Fruit fly (Drosophila melanogaster): ENCODE results near the gene ND-B14.5A.

ND-B14.5A gene

DNA sequence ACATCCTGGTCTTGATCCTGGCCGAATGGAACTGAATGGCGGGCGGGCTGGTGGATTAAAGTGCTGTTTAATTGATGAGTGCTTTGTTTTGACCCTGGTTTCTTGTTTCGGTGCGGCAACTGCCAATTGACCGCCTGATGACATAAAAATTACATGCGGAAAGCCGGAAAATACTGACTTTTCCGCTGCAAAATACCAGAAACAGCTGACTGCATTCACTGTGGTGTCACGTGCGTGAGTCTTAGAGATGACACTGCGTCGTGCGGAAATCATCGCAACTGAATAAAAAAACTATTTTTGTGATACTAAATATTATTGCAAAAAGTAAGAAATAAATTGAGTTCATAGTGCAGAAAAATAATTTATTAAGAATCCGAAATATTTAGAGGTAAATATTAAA, 22.8 kb upstream of the ND-B14.5A start, which contains the start of gene bcn92 (continued):
- TF ChIP-seq CG11247 (GFP tag; IDR thresholded peaks at IDR 0.05) (peak; percentile 47), CG8944 (GFP tag; optimal IDR thresholded peaks at IDR 0.05) (no peak), chinmo (GFP tag; IDR thresholded peaks at IDR 0.05; ENCODE audit: partially characterized antibody) (peak; percentile 91; the same call in 3 of the 4 replicates), CG15696 (tag; optimal IDR thresholded peaks at IDR 0.05) (no peak), CG3847 (GFP tag; IDR thresholded peaks at IDR 0.05) (peak; percentile 39), disco-r (GFP tag; optimal IDR thresholded peaks at IDR 0.05) (no peak), CG7745 (tag; optimal IDR thresholded peaks at IDR 0.05) (no peak), sqz (GFP tag; optimal IDR thresholded peaks at IDR 0.05) (peak; percentile 19), ssp (GFP tag; IDR thresholded peaks at IDR 0.05) (no peak), CG18599 (GFP tag; optimal IDR thresholded peaks at IDR 0.05) (peak; percentile 18), CG9609 (GFP tag; optimal IDR thresholded peaks at IDR 0.05) (no peak), hbn (GFP tag; IDR thresholded peaks at IDR 0.05; ENCODE audit: partially characterized antibody) (peak; percentile 96), lola (GFP tag; optimal IDR thresholded peaks at IDR 0.05) (peak in 1 of 3 experiments; percentile 21), ATbp (GFP tag; optimal IDR thresholded peaks at IDR 0.05) (no peak), zen (tag; optimal IDR thresholded peaks at IDR 0.05) (peak; percentile 3), Meics (GFP tag; optimal IDR thresholded peaks at IDR 0.05) (peak; percentile 37), CG1832 (GFP tag; optimal IDR thresholded peaks at IDR 0.05) (no peak), CG13296 (GFP tag; optimal IDR thresholded peaks at IDR 0.05) (peak; percentile 7), CG18011 (GFP tag; optimal IDR thresholded peaks at IDR 0.05) (no peak), CG9876 (GFP tag; optimal IDR thresholded peaks at IDR 0.05) (no peak), crp (GFP tag; optimal IDR thresholded peaks at IDR 0.05) (peak; percentile 78 to 96), Bgb (GFP tag; IDR thresholded peaks at IDR 0.05; ENCODE audit: partially characterized antibody) (peak; percentile 95), CG2116 (GFP tag; optimal IDR thresholded peaks at IDR 0.05) (peak; percentile 34), ham (GFP tag; IDR thresholded peaks at IDR 0.05) (no peak), dimm (GFP tag; IDR thresholded peaks at IDR 0.05) (no peak), ind (GFP tag; optimal IDR thresholded peaks at IDR 0.05) (peak; percentile 46), sug (tag; optimal IDR thresholded peaks at IDR 0.05) (peak; percentile 48), MTF-1 (GFP tag; optimal IDR thresholded peaks at IDR 0.05; ENCODE audit: borderline replicate concordance) (no peak), Dip3 (GFP tag; optimal IDR thresholded peaks at IDR 0.05) (peak; percentile 23), nom (GFP tag; optimal IDR thresholded peaks at IDR 0.05) (no peak), CG30403 (GFP tag; optimal IDR thresholded peaks at IDR 0.05) (peak; percentile 61), ems (GFP tag; optimal IDR thresholded peaks at IDR 0.05) (no peak), Trl (optimal IDR thresholded peaks at IDR 0.05) (no peak), Trl (GFP tag; optimal IDR thresholded peaks at IDR 0.05) (peak; percentile 26), chif (GFP tag; optimal IDR thresholded peaks at IDR 0.05) (peak; percentile 12 to 35), CG10979 (tag; optimal IDR thresholded peaks at IDR 0.05) (peak; percentile 7), Drgx (GFP tag; IDR thresholded peaks at IDR 0.05) (0 out of 2 replicates have a peak, but pooled peaks have one; percentile 8), CG31365 (tag; optimal IDR thresholded peaks at IDR 0.05) (no peak), phol (tag; optimal IDR thresholded peaks at IDR 0.05) (peak; percentile 5), Rfx (GFP tag; IDR thresholded peaks at IDR 0.05) (peak; percentile 73), gsb-n (tag; optimal IDR thresholded peaks at IDR 0.05) (no peak), CG8089 (GFP tag; optimal IDR thresholded peaks at IDR 0.05) (no peak), nmo (GFP tag; optimal IDR thresholded peaks at IDR 0.05) (peak; percentile 54), CG15269 (tag; optimal IDR thresholded peaks at IDR 0.05) (peak; percentile 43), esg (GFP tag; conservative IDR thresholded peaks at IDR 0.05) (no peak), vnd (GFP tag; IDR thresholded peaks at IDR 0.05; ENCODE audit: partially characterized antibody) (peak; percentile 93), Atf6 (GFP tag; IDR thresholded peaks at IDR 0.05) (0 out of 2 replicates have a peak, but pooled peaks have one; percentile 23), CG3995 (GFP tag; optimal IDR thresholded peaks at IDR 0.05) (peak; percentile 28), chm (GFP tag; IDR thresholded peaks at IDR 0.05) (no peak; the same call in 1 of the 2 replicates), org-1 (GFP tag; optimal IDR thresholded peaks at IDR 0.05) (no peak)
